Worm (Caenorhabditis elegans) whole organism, young adult: ENCODE measurements around the gene Y57A10B.6.

Experiments
- bed-2 ChIP-seq: fragments of 200-800 bp; sonication (Bioruptor generic); IDR thresholded peaks from 2 replicates; pipeline ENCODE4 v1.3.6; 2022; ENCODE audit warnings: missing genetic modification reagents, missing genetic modification characterization, missing compliant biosample characterization
- ceh-91 ChIP-seq: fragments of 200-800 bp; sonication (Bioruptor generic); IDR thresholded peaks from 2 replicates; pipeline ENCODE4 v1.3.6; 2022; ENCODE audit warnings: missing genetic modification reagents, missing genetic modification characterization, missing compliant biosample characterization
- lag-1 ChIP-seq: fragments of 200-800 bp; sonication (Bioruptor generic); IDR thresholded peaks from 2 replicates; pipeline ENCODE4 v1.3.6; 2022; ENCODE audit warnings: missing genetic modification reagents, missing genetic modification characterization, missing compliant biosample characterization
- lin-40 ChIP-seq: sonication (generic microtip); optimal IDR thresholded peaks from 2 replicates; lab custom pipeline; 2016; ENCODE audit warnings: missing genetic modification characterization, mild to moderate bottlenecking, missing compliant biosample characterization, missing genotype, missing genetic modification reagents
- madf-8 ChIP-seq: fragments of 200-800 bp; sonication (Bioruptor generic); conservative IDR thresholded peaks from 2 replicates; pipeline ENCODE4 v1.3.6; 2022; ENCODE audit warnings: missing genetic modification reagents, missing genetic modification characterization, missing compliant biosample characterization
- snpc-4 ChIP-seq, 5 experiments: fragments of 150-350 bp in 1 of 5; sonication (generic microtip) in 4 of 5; optimal IDR thresholded peaks; 2 replicates each; lab custom pipeline; 2014 to 2018; ENCODE audit warnings: missing genetic modification characterization in 5 of 5, missing biosample characterization in 3 of 5, antibody characterized with exemption in 2 of 5, mild to moderate bottlenecking in 2 of 5, missing compliant biosample characterization in 2 of 5, missing genotype in 2 of 5, moderate library complexity in 2 of 5, missing genetic modification reagents in 1 of 5
- tlf-1 ChIP-seq: fragments of 200-800 bp; sonication (Bioruptor generic); optimal IDR thresholded peaks from 2 replicates; lab custom pipeline; 2018; ENCODE audit warnings: mild to moderate bottlenecking, missing genetic modification characterization, missing compliant biosample characterization
- unc-130 ChIP-seq: sonication (generic microtip); optimal IDR thresholded peaks from 2 replicates; lab custom pipeline; 2016; ENCODE audit warnings: missing genetic modification reagents, missing genetic modification characterization, missing compliant biosample characterization

DNA sequence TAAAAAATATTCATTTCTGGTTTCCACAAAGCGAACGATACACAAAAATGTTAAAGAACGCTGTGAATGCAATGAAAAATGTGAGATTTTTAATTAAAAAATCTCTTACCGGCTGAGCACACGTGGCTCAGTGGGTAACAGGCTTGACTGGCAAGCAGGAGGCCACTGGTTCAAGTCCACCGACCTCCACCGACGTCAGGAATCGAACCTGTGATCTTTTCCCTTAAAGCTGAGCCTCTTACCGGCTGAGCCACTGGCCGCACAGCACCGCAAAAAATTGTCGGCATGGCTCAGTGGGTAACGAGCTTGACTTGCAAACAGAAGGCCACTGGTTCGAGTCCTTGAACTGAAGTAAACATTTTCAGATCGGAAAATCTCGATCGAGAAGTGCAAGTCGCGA lies 45.1 kb upstream of the Y57A10B.6 start, which contains the start of gene C44C11.6:
- TF ChIP-seq bed-2 (GFP tag; lab: Robert Waterston, UW) (no peak), ceh-91 (GFP tag; lab: Robert Waterston, UW) (no peak), snpc-4 (GFP tag; optimal IDR thresholded peaks at IDR 0.05; lab: Kevin White, UChicago) (no peak), snpc-4 (tag; optimal IDR thresholded peaks at IDR 0.05; lab: Kevin White, UChicago) (no peak), lag-1 (GFP tag; lab: Robert Waterston, UW) (0 out of 2 replicates have a peak, but pooled peaks have one; percentile 53), madf-8 (GFP tag; lab: Robert Waterston, UW) (no peak), unc-130 (GFP tag; lab: Kevin White, UChicago) (no peak), tlf-1 (GFP tag; lab: Kevin White, UChicago) (no peak), lin-40 (no peak)
